Worm (Caenorhabditis elegans): ENCODE measurements around the gene osm-1.

ce11 chrX:16590803-16591202 is 50.3 kb downstream of the osm-1 start:
- no peak for TF ChIP-seq nhr-76 (tag; optimal IDR thresholded peaks at IDR 0.05)
- peak; percentile 55 for TF ChIP-seq nhr-77 (tag; optimal IDR thresholded peaks at IDR 0.05)
- TF ChIP-seq lin-39 (tag; optimal IDR thresholded peaks at IDR 0.05) = no peak
- TF ChIP-seq saeg-2 (GFP tag; IDR thresholded peaks at IDR 0.05) = no peak
- TF ChIP-seq nhr-42 (GFP tag; IDR thresholded peaks at IDR 0.05) = peak; percentile 84
- TF ChIP-seq ZK546.5 (tag; optimal IDR thresholded peaks at IDR 0.05) = no peak
- TF ChIP-seq ceh-28 (tag; optimal IDR thresholded peaks at IDR 0.05) = no peak
- no peak for TF ChIP-seq pqm-1 (tag; optimal IDR thresholded peaks at IDR 0.05)
